Fruit fly (Drosophila melanogaster) whole organism, embryonic: Measurements from ENCODE around the gene Ostgamma.
A peak's percentile ranks its signal among the peaks of the same experiment; 100 is the strongest.

ENCODE experiments used
- C15 ChIP-seq: fragments of 200-800 bp; sonication (Bioruptor generic); IDR thresholded peaks from 3 replicates; pipeline ENCODE4 v1.3.6; 2022; ENCODE audit warnings: missing biosample characterization, missing genetic modification characterization
- CG10147 ChIP-seq: fragments of 200-800 bp; sonication (Bioruptor generic); optimal IDR thresholded peaks from 2 replicates; lab custom pipeline; 2019; ENCODE audit warnings: missing biosample characterization, mild to moderate bottlenecking, missing genetic modification characterization, moderate library complexity
- CG10209 ChIP-seq: fragments of 200-800 bp; sonication (Bioruptor generic); optimal IDR thresholded peaks from 3 replicates; lab custom pipeline; 2017; ENCODE audit warnings: missing biosample characterization, mild to moderate bottlenecking, missing genetic modification characterization, missing genetic modification reagents
- CG10959 ChIP-seq: fragments of 200-800 bp; sonication (Bioruptor generic); IDR thresholded peaks from 2 replicates; pipeline ENCODE4 v1.3.6; 2022; ENCODE audit warnings: missing biosample characterization, missing genetic modification characterization
- CG11456 ChIP-seq: fragments of 200-800 bp; sonication (Bioruptor generic); IDR thresholded peaks from 3 replicates; pipeline ENCODE4 v1.3.6; 2022; ENCODE audit warnings: missing biosample characterization, missing genetic modification characterization
- CG12744 ChIP-seq: fragments of 200-800 bp; sonication (Bioruptor generic); optimal IDR thresholded peaks from 2 replicates; lab custom pipeline; 2016; ENCODE audit warnings: missing biosample characterization, missing genetic modification characterization
- CG13624 ChIP-seq: fragments of 200-800 bp; sonication (Bioruptor generic); optimal IDR thresholded peaks from 2 replicates; lab custom pipeline; 2016; ENCODE audit warnings: missing biosample characterization, missing genetic modification characterization
- CG1603 ChIP-seq: fragments of 200-800 bp; sonication (Bioruptor generic); optimal IDR thresholded peaks from 2 replicates; lab custom pipeline; 2019; ENCODE audit warnings: missing biosample characterization, mild to moderate bottlenecking, missing genetic modification characterization, moderate library complexity
- CG17612 ChIP-seq: fragments of 200-800 bp; sonication (Bioruptor generic); IDR thresholded peaks from 2 replicates; pipeline ENCODE4 v1.3.6; 2022; ENCODE audit warnings: missing biosample characterization, missing genetic modification characterization
- CG1792 ChIP-seq: fragments of 200-800 bp; sonication (Bioruptor generic); optimal IDR thresholded peaks from 2 replicates; lab custom pipeline; 2016; ENCODE audit warnings: missing biosample characterization, missing genetic modification characterization
- CG2678 ChIP-seq: fragments of 200-800 bp; sonication (Bioruptor generic); optimal IDR thresholded peaks from 3 replicates; lab custom pipeline; 2019; ENCODE audit warnings: missing biosample characterization, mild to moderate bottlenecking, missing genetic modification characterization, moderate library complexity
- CG31441 ChIP-seq: fragments of 200-800 bp; sonication (Bioruptor generic); IDR thresholded peaks from 2 replicates; pipeline ENCODE4 v1.3.6; 2022; ENCODE audit warnings: missing biosample characterization, missing genetic modification characterization
- CG6254 ChIP-seq: fragments of 200-800 bp; sonication (Bioruptor generic); optimal IDR thresholded peaks from 3 replicates; lab custom pipeline; 2017; ENCODE audit warnings: mild to moderate bottlenecking, missing biosample characterization, missing genetic modification reagents, missing genetic modification characterization
- CG6654 ChIP-seq: fragments of 200-800 bp; sonication (Bioruptor generic); optimal IDR thresholded peaks from 2 replicates; lab custom pipeline; 2017; ENCODE audit warnings: missing biosample characterization, mild to moderate bottlenecking, missing genetic modification characterization
- CG6791 ChIP-seq: fragments of 200-800 bp; sonication (Bioruptor generic); IDR thresholded peaks from 3 replicates; pipeline ENCODE4 v1.3.6; 2022; ENCODE audit warnings: missing biosample characterization, missing genetic modification characterization; ENCODE audit not compliant: partially characterized antibody
- Doc2 ChIP-seq: fragments of 200-800 bp; sonication (Bioruptor generic); IDR thresholded peaks from 2 replicates; pipeline ENCODE4 v1.3.6; 2022; ENCODE audit warnings: missing biosample characterization, missing genetic modification characterization
- Eip74EF ChIP-seq, 2 experiments: fragments of 200-800 bp in 1 of 2; fragments of >200 bp in 1 of 2; sonication (Bioruptor generic) in 1 of 2; optimal IDR thresholded peaks; 2 replicates each; lab custom pipeline; 2017 to 2019; ENCODE audit warnings: missing biosample characterization in 2 of 2, missing genetic modification characterization in 2 of 2, mild to moderate bottlenecking in 1 of 2, moderate library complexity in 1 of 2
- GATAe ChIP-seq: fragments of 200-800 bp; sonication (Bioruptor generic); conservative IDR thresholded peaks from 2 replicates; pipeline ENCODE4 v1.3.6; 2022; ENCODE audit warnings: missing biosample characterization, missing genetic modification characterization
- Hmx ChIP-seq: fragments of 200-800 bp; sonication (Bioruptor generic); optimal IDR thresholded peaks from 2 replicates; lab custom pipeline; 2016; ENCODE audit warnings: missing biosample characterization, missing genetic modification characterization
- MTF-1 ChIP-seq: fragments of 200-800 bp; sonication (Bioruptor generic); optimal IDR thresholded peaks from 2 replicates; lab custom pipeline; 2018; ENCODE audit warnings: missing biosample characterization, mild to moderate bottlenecking, missing genetic modification characterization, borderline replicate concordance
- Sin3A ChIP-seq: fragments of >200 bp; optimal IDR thresholded peaks from 2 replicates; lab custom pipeline; 2018
- Taf1 ChIP-seq: fragments of 200-800 bp; sonication (Bioruptor generic); IDR thresholded peaks from 2 replicates; pipeline ENCODE4 v1.3.6; 2022; ENCODE audit warnings: missing biosample characterization, missing genetic modification characterization
- Tbp ChIP-seq: fragments of >200 bp; optimal IDR thresholded peaks from 2 replicates; lab custom pipeline; 2018; ENCODE audit warnings: missing biosample characterization, missing genetic modification characterization
- ara ChIP-seq: fragments of 200-800 bp; sonication (Bioruptor generic); IDR thresholded peaks from 2 replicates; pipeline ENCODE4 v1.3.6; 2022; ENCODE audit warnings: missing biosample characterization, missing genetic modification characterization
- bsh ChIP-seq, 2 experiments: fragments of 200-800 bp; sonication (Bioruptor generic); optimal IDR thresholded peaks; 2 replicates each; lab custom pipeline; 2017 to 2018; ENCODE audit warnings: mild to moderate bottlenecking in 2 of 2, missing biosample characterization in 2 of 2, missing genetic modification characterization in 2 of 2, moderate library complexity in 1 of 2
- caup ChIP-seq: fragments of 200-800 bp; sonication (Bioruptor generic); optimal IDR thresholded peaks from 3 replicates; lab custom pipeline; 2017; ENCODE audit warnings: missing biosample characterization, mild to moderate bottlenecking, missing genetic modification characterization, moderate library complexity; ENCODE audit not compliant: severe bottlenecking
- crol ChIP-seq: fragments of 200-800 bp; sonication (Bioruptor generic); IDR thresholded peaks from 2 replicates; pipeline ENCODE4 v1.3.6; 2022; ENCODE audit warnings: missing biosample characterization, missing genetic modification characterization
- disco-r ChIP-seq: fragments of 200-800 bp; sonication (Bioruptor generic); optimal IDR thresholded peaks from 2 replicates; lab custom pipeline; 2016; ENCODE audit warnings: missing biosample characterization, missing genetic modification characterization
- dmrt11E ChIP-seq: fragments of 200-800 bp; sonication (Bioruptor generic); optimal IDR thresholded peaks from 3 replicates; lab custom pipeline; 2018; ENCODE audit warnings: missing biosample characterization, mild to moderate bottlenecking, missing genetic modification characterization, moderate library complexity
- dmrt99B ChIP-seq: fragments of 200-800 bp; sonication (Bioruptor generic); optimal IDR thresholded peaks from 2 replicates; lab custom pipeline; 2018; ENCODE audit warnings: missing biosample characterization, mild to moderate bottlenecking, missing genetic modification characterization, moderate library complexity
- dysf ChIP-seq: fragments of 200-800 bp; sonication (Bioruptor generic); IDR thresholded peaks from 3 replicates; pipeline ENCODE4 v1.3.6; 2022; ENCODE audit warnings: missing biosample characterization, missing genetic modification characterization
- fd102C ChIP-seq: fragments of 200-800 bp; sonication (Bioruptor generic); optimal IDR thresholded peaks from 2 replicates; lab custom pipeline; 2018; ENCODE audit warnings: missing biosample characterization, mild to moderate bottlenecking, missing genetic modification characterization, moderate library complexity
- gce ChIP-seq: fragments of 200-800 bp; sonication (Bioruptor generic); IDR thresholded peaks from 3 replicates; pipeline ENCODE4 v1.3.6; 2022; ENCODE audit warnings: missing biosample characterization, missing genetic modification characterization
- gcm ChIP-seq: fragments of 200-800 bp; sonication (Bioruptor generic); optimal IDR thresholded peaks from 2 replicates; lab custom pipeline; 2019; ENCODE audit warnings: missing biosample characterization, mild to moderate bottlenecking, missing genetic modification characterization, moderate library complexity
- gcm2 ChIP-seq: fragments of 200-800 bp; sonication (Bioruptor generic); optimal IDR thresholded peaks from 2 replicates; lab custom pipeline; 2016; ENCODE audit warnings: missing biosample characterization, missing genetic modification characterization
- hth ChIP-seq: fragments of >200 bp; optimal IDR thresholded peaks from 2 replicates; lab custom pipeline; 2017; ENCODE audit warnings: inconsistent platforms
- jumu ChIP-seq: fragments of 200-800 bp; sonication (Bioruptor generic); optimal IDR thresholded peaks from 3 replicates; lab custom pipeline; 2016; ENCODE audit warnings: missing biosample characterization, missing genetic modification characterization
- lola ChIP-seq, 3 experiments: fragments of >200 bp in 2 of 3; fragments of 200-800 bp in 1 of 3; sonication (Bioruptor generic) in 1 of 3; optimal IDR thresholded peaks; 2 replicates each; lab custom pipeline; 2017 to 2019; ENCODE audit warnings: missing biosample characterization in 3 of 3, missing genetic modification characterization in 3 of 3, mild to moderate bottlenecking in 1 of 3, moderate library complexity in 1 of 3
- nerfin-1 ChIP-seq: fragments of 200-800 bp; sonication (Bioruptor generic); optimal IDR thresholded peaks from 3 replicates; lab custom pipeline; 2019; ENCODE audit warnings: missing biosample characterization, mild to moderate bottlenecking, missing genetic modification characterization, moderate library complexity
- nom ChIP-seq: fragments of 200-800 bp; sonication (Bioruptor generic); optimal IDR thresholded peaks from 2 replicates; lab custom pipeline; 2017; ENCODE audit warnings: missing biosample characterization, missing genetic modification characterization, mild to moderate bottlenecking, moderate library complexity, missing genetic modification reagents
- peb ChIP-seq: fragments of 200-800 bp; sonication (Bioruptor generic); IDR thresholded peaks from 2 replicates; pipeline ENCODE4 v1.3.6; 2022; ENCODE audit warnings: missing biosample characterization, missing genetic modification characterization
- phol ChIP-seq: fragments of 200-800 bp; sonication (Bioruptor generic); optimal IDR thresholded peaks from 3 replicates; lab custom pipeline; 2018; ENCODE audit warnings: missing biosample characterization, mild to moderate bottlenecking, missing genetic modification characterization, moderate library complexity
- prd ChIP-seq, 3 experiments: fragments of >200 bp in 2 of 3; fragments of 200-800 bp in 1 of 3; sonication (Bioruptor generic) in 1 of 3; optimal IDR thresholded peaks in 2 of 3; IDR thresholded peaks in 1 of 3; 2 replicates in 2 of 3; 3 replicates in 1 of 3; pipeline versions ENCODE4 v1.3.6 to Lab custom; 2017 to 2022; ENCODE audit warnings: missing biosample characterization in 1 of 3, missing genetic modification characterization in 1 of 3
- sd ChIP-seq: fragments of 200-800 bp; sonication (Bioruptor generic); optimal IDR thresholded peaks from 3 replicates; lab custom pipeline; 2018; ENCODE audit warnings: missing biosample characterization, mild to moderate bottlenecking, missing genetic modification characterization, moderate library complexity
- sna ChIP-seq: fragments of 200-800 bp; sonication (Bioruptor generic); IDR thresholded peaks from 2 replicates; pipeline ENCODE4 v1.3.6; 2022; ENCODE audit warnings: missing biosample characterization, missing genetic modification characterization; ENCODE audit not compliant: partially characterized antibody
- sug ChIP-seq: fragments of 200-800 bp; optimal IDR thresholded peaks from 2 replicates; lab custom pipeline; 2019; ENCODE audit warnings: missing biosample characterization, mild to moderate bottlenecking, missing genetic modification characterization, moderate library complexity
- tap ChIP-seq: fragments of 200-800 bp; optimal IDR thresholded peaks from 3 replicates; lab custom pipeline; 2019; ENCODE audit warnings: missing biosample characterization, mild to moderate bottlenecking, missing genetic modification characterization, moderate library complexity
- tx ChIP-seq: fragments of 200-800 bp; sonication (Bioruptor generic); optimal IDR thresholded peaks from 2 replicates; lab custom pipeline; 2016; ENCODE audit warnings: missing biosample characterization, missing genetic modification characterization
- zfh1 ChIP-seq: fragments of 200-800 bp; sonication (Bioruptor generic); IDR thresholded peaks from 3 replicates; pipeline ENCODE4 v1.3.6; 2022; ENCODE audit warnings: missing biosample characterization, missing genetic modification characterization

Gene Ostgamma

DNA sequence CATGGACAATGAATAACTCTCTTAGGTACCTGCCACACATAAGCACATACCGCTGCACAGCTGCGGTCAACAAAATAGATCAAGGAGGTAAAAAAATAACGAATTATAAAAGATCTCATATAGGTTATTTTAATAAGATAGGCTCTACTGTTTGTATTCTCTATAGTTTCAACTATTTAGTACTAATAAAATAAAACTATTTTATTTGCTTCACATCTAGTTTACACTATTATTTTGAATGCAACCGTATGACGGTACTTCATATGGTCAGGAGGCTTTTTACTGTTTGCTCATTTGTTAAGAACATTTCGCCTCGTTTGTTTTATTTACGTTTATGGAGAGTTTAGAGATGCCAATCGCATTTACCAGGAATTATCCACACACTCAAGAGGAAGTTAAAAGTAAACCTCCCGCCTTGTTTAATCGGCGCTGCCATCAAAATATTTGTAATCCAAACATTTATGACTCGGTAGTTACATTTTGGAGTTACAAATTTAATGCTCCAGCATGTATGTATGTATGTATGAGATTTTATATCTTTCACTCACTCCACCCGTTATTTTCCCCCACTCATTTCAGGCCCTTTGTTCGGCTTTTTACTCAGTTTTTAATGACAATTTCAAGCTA is 32.9 kb downstream of the Ostgamma start (continued):
- TF ChIP-seq nerfin-1 (tag; lab: Kevin White, UChicago) (peak; percentile 56), hth (lab: Kevin White, UChicago) (no peak), dmrt99B (tag; lab: Kevin White, UChicago) (peak; percentile 79), dysf (GFP tag; lab: Robert Waterston, UW) (peak; percentile 70), tap (tag; lab: Kevin White, UChicago) (peak; percentile 63), GATAe (no peak), CG1792 (GFP tag; lab: Kevin White, UChicago) (no peak), Hmx (GFP tag; lab: Kevin White, UChicago) (no peak), tx (GFP tag; lab: Kevin White, UChicago) (no peak), Taf1 (GFP tag; lab: Robert Waterston, UW) (no peak), C15 (GFP tag; lab: Robert Waterston, UW) (no peak), jumu (no peak), CG13624 (GFP tag; lab: Kevin White, UChicago) (no peak), dmrt11E (tag; lab: Kevin White, UChicago) (peak; percentile 88), sug (peak; percentile 4), CG6254 (GFP tag; lab: Kevin White, UChicago) (peak; percentile 68), disco-r (GFP tag; lab: Kevin White, UChicago) (peak; percentile 14), bsh (GFP tag; optimal IDR thresholded peaks at IDR 0.05; lab: Kevin White, UChicago) (peak in 1 of 2 experiments; percentile 85), Tbp (no peak), Doc2 (no peak), CG10147 (GFP tag; lab: Kevin White, UChicago) (peak; percentile 57), CG11456 (no peak), MTF-1 (peak; percentile 27), CG12744 (GFP tag; lab: Kevin White, UChicago) (peak; percentile 38), CG17612 (GFP tag; lab: Robert Waterston, UW) (no peak), CG6791 (GFP tag; lab: Robert Waterston, UW) (no peak), Sin3A (lab: Kevin White, UChicago) (no peak), CG10959 (GFP tag; lab: Robert Waterston, UW) (peak; percentile 54), sna (no peak), CG1603 (tag; lab: Kevin White, UChicago) (no peak), fd102C (GFP tag; lab: Kevin White, UChicago) (peak; percentile 64), nom (GFP tag; lab: Kevin White, UChicago) (peak; percentile 15), ara (GFP tag; lab: Robert Waterston, UW) (peak; percentile 61; the same call in 1 of the 2 replicates), prd (optimal IDR thresholded peaks at IDR 0.05; lab: Kevin White, UChicago) (no peak), prd (GFP tag; IDR thresholded peaks at IDR 0.05; lab: Robert Waterston, UW) (peak; percentile 89), CG31441 (peak; percentile 81), caup (GFP tag; lab: Kevin White, UChicago) (peak; percentile 14), lola (GFP tag; optimal IDR thresholded peaks at IDR 0.05; lab: Kevin White, UChicago) (peak in 1 of 3 experiments; percentile 82), gcm (GFP tag; lab: Kevin White, UChicago) (peak; percentile 78), crol (GFP tag; lab: Robert Waterston, UW) (no peak), zfh1 (GFP tag; lab: Robert Waterston, UW) (peak; percentile 69; the same call in 2 of the 3 replicates), CG10209 (GFP tag; lab: Kevin White, UChicago) (peak; percentile 64), gce (GFP tag; lab: Robert Waterston, UW) (no peak), Eip74EF (GFP tag; optimal IDR thresholded peaks at IDR 0.05; lab: Kevin White, UChicago) (peak in 1 of 2 experiments; percentile 56), phol (tag; lab: Kevin White, UChicago) (peak; percentile 78), sd (tag; lab: Kevin White, UChicago) (peak; percentile 27), gcm2 (peak; percentile 29), peb (peak; percentile 28; the same call in 1 of the 2 replicates), CG2678 (peak; percentile 75), CG6654 (GFP tag; lab: Kevin White, UChicago) (no peak)
